Worm (Caenorhabditis elegans): ENCODE data around the gene Y66D12A.1.
A peak's percentile ranks its signal among the peaks of the same experiment; 100 is the strongest.

Gene Y66D12A.1

ce11 chrIII:11589311-11589710 is 18.7 kb upstream of the Y66D12A.1 start:
- TF ChIP-seq dox-1 (GFP tag; IDR thresholded peaks at IDR 0.05) (no peak), let-526 (GFP tag; IDR thresholded peaks at IDR 0.05) (no peak), Y53F4B.3 (GFP tag; IDR thresholded peaks at IDR 0.05) (no peak), ztf-28 (GFP tag; IDR thresholded peaks at IDR 0.05) (no peak), hmg-20 (GFP tag; IDR thresholded peaks at IDR 0.05) (no peak), ceh-79 (tag; optimal IDR thresholded peaks at IDR 0.05) (no peak)

- TF ChIP-seq K11D2.4 (GFP tag; IDR thresholded peaks at IDR 0.05) (no peak), nhr-80 (tag; optimal IDR thresholded peaks at IDR 0.05) (no peak), ceh-100 (GFP tag; IDR thresholded peaks at IDR 0.05) (peak; percentile 85), B0261.1 (tag; optimal IDR thresholded peaks at IDR 0.05) (no peak), egl-18 (GFP tag; IDR thresholded peaks at IDR 0.05) (no peak), mcd-1 (GFP tag; IDR thresholded peaks at IDR 0.05) (peak; percentile 72), him-1 (tag; optimal IDR thresholded peaks at IDR 0.05) (no peak), ama-1 (optimal IDR thresholded peaks at IDR 0.05) (no peak), ama-1 (GFP tag; optimal IDR thresholded peaks at IDR 0.05) (no peak), lin-26 (GFP tag; IDR thresholded peaks at IDR 0.05) (no peak), egrh-3 (GFP tag; IDR thresholded peaks at IDR 0.05) (no peak), let-526 (GFP tag; IDR thresholded peaks at IDR 0.05) (no peak), egl-44 (GFP tag; IDR thresholded peaks at IDR 0.05) (no peak), nhr-120 (GFP tag; IDR thresholded peaks at IDR 0.05) (no peak), dpff-1 (tag; optimal IDR thresholded peaks at IDR 0.05) (no peak), dpl-1 (GFP tag; optimal IDR thresholded peaks at IDR 0.05) (no peak), madf-3 (GFP tag; IDR thresholded peaks at IDR 0.05) (no peak)
These were observed 17.7 kb upstream of the Y66D12A.1 start for ce11 chrIII:11590255-11590654.

ce11 chrIII:11592096-11592495 is 15.9 kb upstream of the Y66D12A.1 start:
- TF ChIP-seq let-526 (GFP tag; IDR thresholded peaks at IDR 0.05): no peak
- no peak for TF ChIP-seq F22D6.2 (tag; optimal IDR thresholded peaks at IDR 0.05)
- no peak for TF ChIP-seq dpl-1 (GFP tag; optimal IDR thresholded peaks at IDR 0.05)
- no peak for TF ChIP-seq B0261.1 (tag; optimal IDR thresholded peaks at IDR 0.05)
- TF ChIP-seq madf-6 (GFP tag; IDR thresholded peaks at IDR 0.05): no peak
- no peak for TF ChIP-seq tbx-9 (tag; optimal IDR thresholded peaks at IDR 0.05; ENCODE audit: borderline replicate concordance)

ce11 chrIII:11608970-11609369 is 1.0 kb downstream of the Y66D12A.1 start:
- TF ChIP-seq nhr-120 (GFP tag; IDR thresholded peaks at IDR 0.05) (0 out of 2 replicates have a peak, but pooled peaks have one; percentile 31), tbp1 (GFP tag; optimal IDR thresholded peaks at IDR 0.05) (peak; percentile 72), Y95B8A.8 (GFP tag; IDR thresholded peaks at IDR 0.05) (0 out of 2 replicates have a peak, but pooled peaks have one; percentile 43), B0261.1 (tag; optimal IDR thresholded peaks at IDR 0.05) (peak; percentile 43), hmg-1.2 (GFP tag; IDR thresholded peaks at IDR 0.05) (peak; percentile 33; the same call in 1 of the 2 replicates), egl-44 (GFP tag; IDR thresholded peaks at IDR 0.05) (peak; percentile 73; the same call in 1 of the 2 replicates), ztf-25 (GFP tag; IDR thresholded peaks at IDR 0.05) (peak; percentile 55; the same call in 1 of the 2 replicates), nfyb-1 (GFP tag; IDR thresholded peaks at IDR 0.05) (0 out of 2 replicates have a peak, but pooled peaks have one; percentile 40), lin-26 (GFP tag; IDR thresholded peaks at IDR 0.05) (peak; percentile 83), D2030.7 (GFP tag; IDR thresholded peaks at IDR 0.05) (peak; percentile 49; the same call in 1 of the 2 replicates), rpc-1 (optimal IDR thresholded peaks at IDR 0.05) (peak; percentile 19), rpc-1 (tag; optimal IDR thresholded peaks at IDR 0.05) (peak; percentile 64), madf-3 (GFP tag; IDR thresholded peaks at IDR 0.05) (0 out of 2 replicates have a peak, but pooled peaks have one; percentile 4), madf-6 (GFP tag; IDR thresholded peaks at IDR 0.05) (peak; percentile 51), ceh-100 (GFP tag; IDR thresholded peaks at IDR 0.05) (0 out of 2 replicates have a peak, but pooled peaks have one; percentile 13)

- TF ChIP-seq mcd-1 (GFP tag; IDR thresholded peaks at IDR 0.05): no peak
- peak; percentile 63 for TF ChIP-seq hmg-1.2 (GFP tag; IDR thresholded peaks at IDR 0.05)
- TF ChIP-seq chd-7 (tag; optimal IDR thresholded peaks at IDR 0.05): no peak
These were observed 1.6 kb downstream of the Y66D12A.1 start, which contains the start of gene Y66D12A.30 for ce11 chrIII:11609568-11609967. Gene Y66D12A.30 (plus strand): TSS chrIII:11609868.

Measured in whole organism, young adult.